Fruit fly (Drosophila melanogaster) whole organism, wandering third instar larva: ENCODE data around the gene Rab8.

Experiments used
- CG32264 ChIP-seq: fragments of 200-800 bp; sonication (Bioruptor generic); optimal IDR thresholded peaks from 2 replicates; lab custom pipeline; 2016; ENCODE audit warnings: missing biosample characterization, missing genetic modification characterization
- dmrt93B ChIP-seq: fragments of 200-800 bp; sonication (Bioruptor generic); optimal IDR thresholded peaks from 2 replicates; lab custom pipeline; 2018; ENCODE audit warnings: missing biosample characterization, mild to moderate bottlenecking, missing genetic modification characterization
- psq ChIP-seq: fragments of 200-800 bp; sonication (Bioruptor generic); optimal IDR thresholded peaks from 3 replicates; lab custom pipeline; 2017; ENCODE audit warnings: missing biosample characterization, mild to moderate bottlenecking, missing genetic modification characterization, moderate library complexity
- usp ChIP-seq: fragments of >200 bp; optimal IDR thresholded peaks from 2 replicates; lab custom pipeline; 2017; ENCODE audit warnings: missing biosample characterization, missing genetic modification characterization

DNA sequence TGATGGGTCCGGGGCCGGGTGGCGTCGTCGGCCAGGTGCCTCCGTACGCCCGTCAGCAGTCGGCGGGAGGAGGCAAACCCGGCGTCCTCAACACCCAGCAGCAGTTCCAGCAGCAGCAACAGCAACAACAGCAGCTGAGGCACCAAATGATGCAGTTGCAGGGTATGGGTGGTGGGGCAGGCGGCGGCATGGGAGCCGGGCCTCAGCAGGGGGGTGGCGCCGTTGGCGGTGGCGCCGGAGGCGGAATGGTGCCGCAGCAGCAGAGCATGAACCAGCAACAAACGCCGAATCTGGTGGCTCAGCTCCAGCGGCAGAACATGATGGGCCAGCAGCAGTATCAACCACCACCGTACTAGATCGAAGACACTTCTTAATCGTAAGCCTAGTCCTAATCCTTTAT, 26.4 kb downstream of the Rab8 start:
- TF ChIP-seq dmrt93B (GFP tag; lab: Kevin White, UChicago) (no peak), CG32264 (no peak), psq (GFP tag; lab: Kevin White, UChicago) (no peak), usp (GFP tag; lab: Kevin White, UChicago) (no peak)
